Worm (Caenorhabditis elegans) whole organism, mixed stage, embryonic: ENCODE results near the gene gly-1.

Experiments used
- M03D4.4 ChIP-seq: sonication (generic microtip); optimal IDR thresholded peaks from 2 replicates; lab custom pipeline; 2017; ENCODE audit warnings: mild to moderate bottlenecking, missing genetic modification characterization, missing compliant biosample characterization
- bed-3 ChIP-seq: fragments of 200-800 bp; sonication (Bioruptor generic); optimal IDR thresholded peaks from 3 replicates; lab custom pipeline; 2018; ENCODE audit warnings: mild to moderate bottlenecking, missing genetic modification characterization, moderate library complexity, missing compliant biosample characterization
- blmp-1 ChIP-seq: fragments of 150-350 bp; optimal IDR thresholded peaks from 2 replicates; lab custom pipeline; 2014; ENCODE audit warnings: missing biosample characterization, missing genetic modification characterization
- ceh-39 ChIP-seq: fragments of 150-350 bp; optimal IDR thresholded peaks from 2 replicates; lab custom pipeline; 2014; ENCODE audit warnings: missing biosample characterization, missing genetic modification characterization
- ceh-43 ChIP-seq: fragments of 200-800 bp; sonication (Bioruptor generic); optimal IDR thresholded peaks from 2 replicates; lab custom pipeline; 2018; ENCODE audit warnings: mild to moderate bottlenecking, missing genetic modification characterization, moderate library complexity, missing compliant biosample characterization
- ces-1 ChIP-seq: fragments of 150-350 bp; optimal IDR thresholded peaks from 2 replicates; lab custom pipeline; 2014; ENCODE audit warnings: missing biosample characterization, missing genetic modification reagents, missing genetic modification characterization
- cnd-1 ChIP-seq: fragments of 200-800 bp; sonication (Bioruptor generic); optimal IDR thresholded peaks from 2 replicates; lab custom pipeline; 2018; ENCODE audit warnings: mild to moderate bottlenecking, missing genetic modification characterization, missing compliant biosample characterization
- drap-1 ChIP-seq: fragments of 200-800 bp; sonication (Bioruptor generic); optimal IDR thresholded peaks from 3 replicates; lab custom pipeline; 2018; ENCODE audit warnings: mild to moderate bottlenecking, missing genetic modification characterization, missing compliant biosample characterization
- elt-1 ChIP-seq: sonication (generic microtip); optimal IDR thresholded peaks from 2 replicates; lab custom pipeline; 2017; ENCODE audit warnings: missing genetic modification characterization, mild to moderate bottlenecking, missing compliant biosample characterization, antibody characterized with exemption, moderate library complexity, borderline replicate concordance; ENCODE audit not compliant: insufficient read depth
- elt-3 ChIP-seq: fragments of 150-350 bp; optimal IDR thresholded peaks from 2 replicates; lab custom pipeline; 2014; ENCODE audit warnings: missing biosample characterization, missing genetic modification characterization
- flh-1 ChIP-seq: fragments of 200-800 bp; sonication (Bioruptor generic); optimal IDR thresholded peaks from 2 replicates; lab custom pipeline; 2018; ENCODE audit warnings: mild to moderate bottlenecking, missing genetic modification characterization, moderate library complexity, missing compliant biosample characterization
- ham-2 ChIP-seq: fragments of 200-800 bp; sonication (Bioruptor generic); optimal IDR thresholded peaks from 2 replicates; lab custom pipeline; 2018; ENCODE audit warnings: mild to moderate bottlenecking, missing genetic modification characterization, missing compliant biosample characterization
- hlh-1 ChIP-seq: fragments of 150-350 bp; optimal IDR thresholded peaks from 2 replicates; lab custom pipeline; 2014; ENCODE audit warnings: missing biosample characterization, missing genetic modification reagents, missing genetic modification characterization
- lin-13 ChIP-seq: fragments of 150-350 bp; optimal IDR thresholded peaks from 2 replicates; lab custom pipeline; 2014; ENCODE audit warnings: missing biosample characterization, missing genetic modification characterization
- lin-32 ChIP-seq: fragments of 200-800 bp; sonication (Bioruptor generic); optimal IDR thresholded peaks from 2 replicates; lab custom pipeline; 2018; ENCODE audit warnings: mild to moderate bottlenecking, missing genetic modification characterization, missing compliant biosample characterization
- lsy-2 ChIP-seq: fragments of 150-350 bp; optimal IDR thresholded peaks from 2 replicates; lab custom pipeline; 2014; ENCODE audit warnings: missing biosample characterization, missing genetic modification characterization
- mab-5 ChIP-seq: fragments of 150-350 bp; optimal IDR thresholded peaks from 2 replicates; lab custom pipeline; 2014; ENCODE audit warnings: missing biosample characterization, missing genetic modification characterization
- mep-1 ChIP-seq: fragments of 150-350 bp; optimal IDR thresholded peaks from 2 replicates; lab custom pipeline; 2017; ENCODE audit warnings: missing biosample characterization, missing genetic modification reagents, missing genetic modification characterization, inconsistent platforms
- mls-2 ChIP-seq: sonication (generic microtip); optimal IDR thresholded peaks from 2 replicates; lab custom pipeline; 2016; ENCODE audit warnings: mild to moderate bottlenecking, missing genetic modification characterization, moderate library complexity, missing compliant biosample characterization
- nhr-12 ChIP-seq: fragments of 150-350 bp; optimal IDR thresholded peaks from 2 replicates; lab custom pipeline; 2014; ENCODE audit warnings: missing biosample characterization, missing genetic modification characterization
- nhr-2 ChIP-seq: fragments of 150-350 bp; optimal IDR thresholded peaks from 2 replicates; lab custom pipeline; 2014; ENCODE audit warnings: missing biosample characterization, missing genetic modification characterization
- nhr-237 ChIP-seq: fragments of 150-350 bp; optimal IDR thresholded peaks from 2 replicates; lab custom pipeline; 2014; ENCODE audit warnings: missing biosample characterization, missing genetic modification characterization
- nhr-28 ChIP-seq: fragments of 150-350 bp; optimal IDR thresholded peaks from 2 replicates; lab custom pipeline; 2014; ENCODE audit warnings: missing biosample characterization, missing genetic modification characterization
- nhr-76 ChIP-seq: sonication (generic microtip); optimal IDR thresholded peaks from 2 replicates; lab custom pipeline; 2017; ENCODE audit warnings: missing biosample characterization, missing genetic modification characterization
- pha-4 ChIP-seq: fragments of 150-350 bp; optimal IDR thresholded peaks from 2 replicates; lab custom pipeline; 2018; ENCODE audit warnings: missing biosample characterization, missing genetic modification reagents, missing genetic modification characterization
- sem-2 ChIP-seq: fragments of 200-800 bp; sonication (Bioruptor generic); optimal IDR thresholded peaks from 2 replicates; lab custom pipeline; 2018; ENCODE audit warnings: mild to moderate bottlenecking, missing genetic modification characterization, missing compliant biosample characterization
- snpc-4 ChIP-seq: fragments of 150-350 bp; optimal IDR thresholded peaks from 2 replicates; lab custom pipeline; 2014; ENCODE audit warnings: missing biosample characterization, missing genetic modification characterization
- sptf-1 ChIP-seq: sonication (generic microtip); optimal IDR thresholded peaks from 2 replicates; lab custom pipeline; 2017; ENCODE audit warnings: mild to moderate bottlenecking, missing genetic modification characterization, moderate library complexity, missing compliant biosample characterization
- tbx-8 ChIP-seq: fragments of 200-800 bp; sonication (Bioruptor generic); optimal IDR thresholded peaks from 2 replicates; lab custom pipeline; 2018; ENCODE audit warnings: mild to moderate bottlenecking, missing genetic modification characterization, moderate library complexity, missing compliant biosample characterization
- unc-120 ChIP-seq: sonication (generic microtip); optimal IDR thresholded peaks from 2 replicates; lab custom pipeline; 2017; ENCODE audit warnings: missing genetic modification characterization, missing compliant biosample characterization; ENCODE audit not compliant: poor library complexity, severe bottlenecking
- unc-62 ChIP-seq: fragments of 150-350 bp; optimal IDR thresholded peaks from 2 replicates; lab custom pipeline; 2014; ENCODE audit warnings: missing biosample characterization, missing genetic modification reagents, missing genetic modification characterization
- zip-8 ChIP-seq: fragments of 150-350 bp; optimal IDR thresholded peaks from 2 replicates; lab custom pipeline; 2014; ENCODE audit warnings: missing biosample characterization, missing genetic modification characterization
- ztf-11 ChIP-seq: fragments of 150-350 bp; optimal IDR thresholded peaks from 2 replicates; lab custom pipeline; 2014; ENCODE audit warnings: missing biosample characterization, missing genetic modification characterization

Gene gly-1

ce11 chrII:10884396-10884795 is 17.6 kb downstream of the gly-1 start, which contains the start of gene egg-3:
egg-3 (minus strand) TSS chrII:10884441.
- TF ChIP-seq drap-1 (GFP tag; lab: Kevin White, UChicago) (no peak), lin-32 (no peak), flh-1 (GFP tag; lab: Kevin White, UChicago) (no peak), zip-8 (tag; lab: Kevin White, UChicago) (no peak), tbx-8 (no peak), elt-3 (tag; lab: Kevin White, UChicago) (no peak), nhr-2 (no peak), mls-2 (tag; lab: Kevin White, UChicago) (no peak), M03D4.4 (tag; lab: Kevin White, UChicago) (no peak), bed-3 (GFP tag; lab: Kevin White, UChicago) (no peak), blmp-1 (no peak), ham-2 (GFP tag; lab: Kevin White, UChicago) (no peak), sptf-1 (tag; lab: Kevin White, UChicago) (no peak), mab-5 (no peak)

- no peak for TF ChIP-seq flh-1 (GFP tag; lab: Kevin White, UChicago)
- TF ChIP-seq blmp-1: no peak
- TF ChIP-seq nhr-28 (tag; lab: Kevin White, UChicago): no peak
- no peak for TF ChIP-seq hlh-1 (tag; lab: Kevin White, UChicago)
- TF ChIP-seq ham-2 (GFP tag; lab: Kevin White, UChicago): no peak
- no peak for TF ChIP-seq snpc-4 (tag; lab: Kevin White, UChicago)
- TF ChIP-seq nhr-76 (tag; lab: Kevin White, UChicago): no peak
- no peak for TF ChIP-seq ceh-43 (GFP tag; lab: Kevin White, UChicago)
- no peak for TF ChIP-seq unc-62
- no peak for TF ChIP-seq ztf-11
- TF ChIP-seq drap-1 (GFP tag; lab: Kevin White, UChicago): no peak
- TF ChIP-seq nhr-12 (tag; lab: Kevin White, UChicago): no peak
These were observed 21.4 kb downstream of the gly-1 start, which contains the start of gene lurp-1 for ce11 chrII:10880625-10881024. lurp-1 (plus strand) TSS chrII:10880925.

- TF ChIP-seq snpc-4 (tag; lab: Kevin White, UChicago): no peak
- TF ChIP-seq sem-2 (GFP tag; lab: Kevin White, UChicago): no peak
These were observed 28.4 kb downstream of the gly-1 start, which contains the start of gene orc-2 for ce11 chrII:10873631-10874030. orc-2 (plus strand) TSS chrII:10873931.

ce11 chrII:10872541-10872940 is 29.5 kb downstream of the gly-1 start, which contains the start of the genes cyn-4 and copz-1:
cyn-4 (minus strand) TSS chrII:10872611.
copz-1 (plus strand) TSS chrII:10872879.
- TF ChIP-seq nhr-76 (tag; lab: Kevin White, UChicago) (no peak), mep-1 (tag; lab: Kevin White, UChicago) (peak; percentile 61), sptf-1 (tag; lab: Kevin White, UChicago) (peak; percentile 49), nhr-2 (peak; percentile 2), nhr-237 (tag; lab: Kevin White, UChicago) (peak; percentile 28), lin-13 (peak; percentile 43), lsy-2 (peak; percentile 78), ceh-39 (tag; lab: Kevin White, UChicago) (peak; percentile 67), mls-2 (tag; lab: Kevin White, UChicago) (peak; percentile 41), bed-3 (GFP tag; lab: Kevin White, UChicago) (no peak), ces-1 (peak; percentile 81), M03D4.4 (tag; lab: Kevin White, UChicago) (no peak), hlh-1 (tag; lab: Kevin White, UChicago) (peak; percentile 3), pha-4 (tag; lab: Kevin White, UChicago) (peak; percentile 75)
- TF ChIP-seq, all 35 proteins: peak for 11

ce11 chrII:10870698-10871097 is 31.3 kb downstream of the gly-1 start:
- TF ChIP-seq M03D4.4 (tag; lab: Kevin White, UChicago): no peak
- no peak for TF ChIP-seq ztf-11
- TF ChIP-seq mab-5: no peak
- TF ChIP-seq cnd-1 (tag; lab: Kevin White, UChicago): no peak
- no peak for TF ChIP-seq ceh-43 (GFP tag; lab: Kevin White, UChicago)
- TF ChIP-seq snpc-4 (tag; lab: Kevin White, UChicago): no peak
- TF ChIP-seq nhr-2: no peak
- no peak for TF ChIP-seq unc-120
- TF ChIP-seq nhr-28 (tag; lab: Kevin White, UChicago): no peak
- no peak for TF ChIP-seq mls-2 (tag; lab: Kevin White, UChicago)
- TF ChIP-seq lin-32: no peak
- TF ChIP-seq nhr-76 (tag; lab: Kevin White, UChicago): no peak
- no peak for TF ChIP-seq flh-1 (GFP tag; lab: Kevin White, UChicago)
- no peak for TF ChIP-seq bed-3 (GFP tag; lab: Kevin White, UChicago)
- no peak for TF ChIP-seq ham-2 (GFP tag; lab: Kevin White, UChicago)
- no peak for TF ChIP-seq nhr-12 (tag; lab: Kevin White, UChicago)
- no peak for TF ChIP-seq elt-3 (tag; lab: Kevin White, UChicago)
- no peak for TF ChIP-seq elt-1
